Worm (Caenorhabditis elegans) whole organism, late embryonic: ENCODE results near the gene srw-121.
"Not testable (repeated sequence)": the region's sequence is repeated elsewhere in the genome, so short reads cannot be mapped to it uniquely, and the experiment has no call there.

Experiments used
- K09A11.1 ChIP-seq: sonication (generic microtip); optimal IDR thresholded peaks from 2 replicates; lab custom pipeline; 2017; ENCODE audit warnings: antibody characterized with exemption, mild to moderate bottlenecking, missing genetic modification characterization, missing compliant biosample characterization; ENCODE audit not compliant: insufficient read depth
- ahr-1 ChIP-seq: sonication (generic microtip); optimal IDR thresholded peaks from 2 replicates; lab custom pipeline; 2016; ENCODE audit warnings: missing genetic modification characterization, missing compliant biosample characterization
- eyg-1 ChIP-seq: sonication (generic microtip); optimal IDR thresholded peaks from 2 replicates; lab custom pipeline; 2016; ENCODE audit warnings: missing genotype, missing genetic modification characterization, missing compliant biosample characterization
- hlh-15 ChIP-seq: sonication (generic microtip); optimal IDR thresholded peaks from 2 replicates; lab custom pipeline; 2016; ENCODE audit warnings: missing genetic modification characterization, missing compliant biosample characterization
- hlh-8 ChIP-seq: sonication (generic microtip); optimal IDR thresholded peaks from 2 replicates; lab custom pipeline; 2016; ENCODE audit warnings: missing genotype, missing genetic modification characterization, missing compliant biosample characterization
- pqm-1 ChIP-seq: sonication (generic microtip); optimal IDR thresholded peaks from 2 replicates; lab custom pipeline; 2016; ENCODE audit warnings: missing genetic modification characterization, missing compliant biosample characterization
- zip-5 ChIP-seq: sonication (generic microtip); optimal IDR thresholded peaks from 2 replicates; lab custom pipeline; 2016; ENCODE audit warnings: missing genetic modification characterization, missing compliant biosample characterization
- ztf-16 ChIP-seq: sonication (generic microtip); optimal IDR thresholded peaks from 2 replicates; lab custom pipeline; 2017; ENCODE audit warnings: missing genetic modification characterization, missing compliant biosample characterization

- not testable (repeated sequence) for TF ChIP-seq eyg-1 (tag; lab: Kevin White, UChicago); zip-5; pqm-1 (tag; lab: Kevin White, UChicago); ahr-1 (tag; lab: Kevin White, UChicago); hlh-15 (tag; lab: Kevin White, UChicago); K09A11.1 (tag; lab: Kevin White, UChicago); hlh-8 (tag; lab: Kevin White, UChicago); ztf-16 (tag; lab: Kevin White, UChicago)
Observed at ce11 chrV:2952102-2952501, 39.3 kb downstream of the srw-121 start, which contains the start of gene srw-122.
